Worm (Caenorhabditis elegans) whole organism, L1 larva: ENCODE measurements around the gene C07E3.9.

Source experiments
- C04F5.9 ChIP-seq: sonication (generic microtip); optimal IDR thresholded peaks from 2 replicates; lab custom pipeline; 2016; ENCODE audit warnings: missing genetic modification characterization, missing compliant biosample characterization
- aly-2 ChIP-seq: fragments of 150-350 bp; optimal IDR thresholded peaks from 2 replicates; lab custom pipeline; 2014; ENCODE audit warnings: missing biosample characterization, missing genetic modification characterization
- blmp-1 ChIP-seq: fragments of 150-350 bp; optimal IDR thresholded peaks from 2 replicates; lab custom pipeline; 2014; ENCODE audit warnings: missing biosample characterization, missing genetic modification characterization
- ceh-82 ChIP-seq, 3 experiments: fragments of 150-350 bp in 1 of 3; sonication (generic microtip) in 2 of 3; optimal IDR thresholded peaks; 2 replicates each; lab custom pipeline; 2014 to 2017; ENCODE audit warnings: missing biosample characterization in 3 of 3, missing genetic modification characterization in 3 of 3
- ceh-88 ChIP-seq: fragments of 200-800 bp; sonication (Bioruptor generic); IDR thresholded peaks from 2 replicates; pipeline ENCODE4 v1.3.6; 2022; ENCODE audit warnings: missing genetic modification characterization, missing compliant biosample characterization
- dpl-1 ChIP-seq, 3 experiments: fragments of 150-350 bp in 2 of 3; sonication (generic microtip) in 1 of 3; optimal IDR thresholded peaks; 2 replicates each; lab custom pipeline; 2014 to 2017; ENCODE audit warnings: missing biosample characterization in 3 of 3, missing genetic modification characterization in 3 of 3, missing genetic modification reagents in 3 of 3
- dsc-1 ChIP-seq: sonication (generic microtip); optimal IDR thresholded peaks from 2 replicates; lab custom pipeline; 2016; ENCODE audit warnings: mild to moderate bottlenecking, missing genetic modification characterization, missing compliant biosample characterization
- efl-1 ChIP-seq, 4 experiments: fragments of 150-350 bp; optimal IDR thresholded peaks in 3 of 4; peaks in 1 of 4; 1 replicate in 1 of 4; 2 replicates in 3 of 4; lab custom pipeline; 2014; ENCODE audit warnings: missing biosample characterization in 2 of 4, missing genetic modification characterization in 2 of 4, missing genetic modification reagents in 2 of 4
- efl-3 ChIP-seq: fragments of 200-800 bp; sonication (Bioruptor generic); optimal IDR thresholded peaks from 2 replicates; lab custom pipeline; 2018; ENCODE audit warnings: mild to moderate bottlenecking, missing genetic modification characterization, missing compliant biosample characterization
- egl-13 ChIP-seq: sonication (generic microtip); optimal IDR thresholded peaks from 2 replicates; lab custom pipeline; 2016; ENCODE audit warnings: missing genotype, missing genetic modification reagents, missing genetic modification characterization, missing compliant biosample characterization
- egl-27 ChIP-seq, 2 experiments: fragments of 150-350 bp in 1 of 2; sonication (generic microtip); optimal IDR thresholded peaks; 3 replicates each; lab custom pipeline; 2017 to 2018; ENCODE audit warnings: missing biosample characterization in 2 of 2, missing genetic modification characterization in 2 of 2, missing genetic modification reagents in 2 of 2
- elt-2 ChIP-seq: sonication (generic microtip); optimal IDR thresholded peaks from 2 replicates; lab custom pipeline; 2016; ENCODE audit warnings: missing genetic modification characterization, mild to moderate bottlenecking, inconsistent platforms, missing compliant biosample characterization, missing genetic modification reagents
- fkh-4 ChIP-seq: sonication (generic microtip); optimal IDR thresholded peaks from 2 replicates; lab custom pipeline; 2016; ENCODE audit warnings: missing compliant biosample characterization, missing genetic modification characterization, borderline replicate concordance
- fkh-8 ChIP-seq: sonication (generic microtip); optimal IDR thresholded peaks from 2 replicates; lab custom pipeline; 2016; ENCODE audit warnings: mild to moderate bottlenecking, missing genetic modification characterization, missing compliant biosample characterization
- fos-1 ChIP-seq: fragments of 150-350 bp; optimal IDR thresholded peaks from 2 replicates; lab custom pipeline; 2014; ENCODE audit warnings: missing biosample characterization, missing genetic modification characterization
- grh-1 ChIP-seq: fragments of 200-800 bp; sonication (Bioruptor generic); IDR thresholded peaks from 2 replicates; pipeline ENCODE4 v1.3.6; 2022; ENCODE audit warnings: missing genetic modification reagents, missing genetic modification characterization, missing compliant biosample characterization
- hlh-17 ChIP-seq: fragments of 200-800 bp; sonication (Bioruptor generic); optimal IDR thresholded peaks from 2 replicates; lab custom pipeline; 2018; ENCODE audit warnings: missing genetic modification characterization, mild to moderate bottlenecking, missing compliant biosample characterization, moderate library complexity, borderline replicate concordance
- irx-1 ChIP-seq: sonication (generic microtip); optimal IDR thresholded peaks from 2 replicates; lab custom pipeline; 2016; ENCODE audit warnings: missing genetic modification characterization, missing compliant biosample characterization
- isw-1 ChIP-seq: fragments of 200-800 bp; sonication (Bioruptor generic); IDR thresholded peaks from 2 replicates; pipeline ENCODE4 v1.3.6; 2022; ENCODE audit warnings: missing genetic modification characterization, missing compliant biosample characterization
- jun-1 ChIP-seq: fragments of 150-350 bp; optimal IDR thresholded peaks from 2 replicates; lab custom pipeline; 2014; ENCODE audit warnings: missing biosample characterization, missing genetic modification reagents, missing genetic modification characterization
- lin-13 ChIP-seq: fragments of 150-350 bp; optimal IDR thresholded peaks from 2 replicates; lab custom pipeline; 2014; ENCODE audit warnings: missing biosample characterization, missing genetic modification reagents, missing genetic modification characterization
- lin-14 ChIP-seq: fragments of 200-800 bp; sonication (Bioruptor generic); optimal IDR thresholded peaks from 2 replicates; lab custom pipeline; 2018; ENCODE audit warnings: mild to moderate bottlenecking, missing genetic modification characterization, moderate library complexity, missing compliant biosample characterization
- lin-35 ChIP-seq, 2 experiments: fragments of 150-350 bp; optimal IDR thresholded peaks; 2 replicates each; lab custom pipeline; 2014; ENCODE audit warnings: missing biosample characterization in 2 of 2, missing genetic modification characterization in 2 of 2, missing genetic modification reagents in 2 of 2
- lir-3 ChIP-seq: sonication (generic microtip); optimal IDR thresholded peaks from 2 replicates; lab custom pipeline; 2016; ENCODE audit warnings: mild to moderate bottlenecking, missing genetic modification characterization, moderate library complexity, missing compliant biosample characterization; ENCODE audit not compliant: poor library complexity
- lsy-2 ChIP-seq, 2 experiments: fragments of 150-350 bp; optimal IDR thresholded peaks; 2 replicates each; lab custom pipeline; 2014; ENCODE audit warnings: missing biosample characterization in 2 of 2, missing genetic modification characterization in 2 of 2
- mdl-1 ChIP-seq, 2 experiments: fragments of 150-350 bp; optimal IDR thresholded peaks; 2 replicates each; lab custom pipeline; 2014 to 2017; ENCODE audit warnings: missing biosample characterization in 2 of 2, missing genetic modification characterization in 2 of 2, inconsistent platforms in 1 of 2
- nhr-12 ChIP-seq: sonication (generic microtip); optimal IDR thresholded peaks from 2 replicates; lab custom pipeline; 2017; ENCODE audit warnings: missing biosample characterization, missing genetic modification characterization
- nhr-19 ChIP-seq: fragments of 200-800 bp; sonication (Bioruptor generic); conservative IDR thresholded peaks from 2 replicates; pipeline ENCODE4 v1.3.6; 2022; ENCODE audit warnings: missing genetic modification characterization, missing compliant biosample characterization
- nhr-20 ChIP-seq: sonication (generic microtip); optimal IDR thresholded peaks from 2 replicates; lab custom pipeline; 2016; ENCODE audit warnings: mild to moderate bottlenecking, missing genetic modification characterization, missing compliant biosample characterization
- nhr-237 ChIP-seq: fragments of 150-350 bp; optimal IDR thresholded peaks from 2 replicates; lab custom pipeline; 2014; ENCODE audit warnings: missing biosample characterization, missing genetic modification characterization
- nhr-28 ChIP-seq: fragments of 150-350 bp; optimal IDR thresholded peaks from 2 replicates; lab custom pipeline; 2014; ENCODE audit warnings: missing biosample characterization, missing genetic modification characterization
- nhr-47 ChIP-seq: sonication (generic microtip); optimal IDR thresholded peaks from 2 replicates; lab custom pipeline; 2016; ENCODE audit warnings: mild to moderate bottlenecking, missing genetic modification characterization, moderate library complexity, missing compliant biosample characterization
- nhr-71 ChIP-seq: sonication (generic microtip); optimal IDR thresholded peaks from 2 replicates; lab custom pipeline; 2016; ENCODE audit warnings: mild to moderate bottlenecking, missing genetic modification characterization, moderate library complexity, missing compliant biosample characterization
- nhr-77 ChIP-seq: fragments of 150-350 bp; optimal IDR thresholded peaks from 2 replicates; lab custom pipeline; 2014; ENCODE audit warnings: missing biosample characterization, missing genetic modification characterization
- nhr-85 ChIP-seq: sonication (generic microtip); peaks from one replicate; lab custom pipeline; 2016; ENCODE audit warnings: missing genetic modification characterization, inconsistent platforms, missing compliant biosample characterization
- nhr-90 ChIP-seq: sonication (generic microtip); optimal IDR thresholded peaks from 2 replicates; lab custom pipeline; 2016; ENCODE audit warnings: mild to moderate bottlenecking, missing genetic modification characterization, missing compliant biosample characterization; ENCODE audit not compliant: poor library complexity
- pqm-1 ChIP-seq: sonication (generic microtip); optimal IDR thresholded peaks from 3 replicates; lab custom pipeline; 2017; ENCODE audit warnings: missing biosample characterization, missing genetic modification characterization
- rnt-1 ChIP-seq: sonication (generic microtip); optimal IDR thresholded peaks from 2 replicates; lab custom pipeline; 2016; ENCODE audit warnings: mild to moderate bottlenecking, missing genetic modification characterization, moderate library complexity, missing compliant biosample characterization
- skn-1 ChIP-seq: fragments of 150-350 bp; optimal IDR thresholded peaks from 2 replicates; lab custom pipeline; 2014; ENCODE audit warnings: missing biosample characterization, missing genetic modification characterization
- snpc-4 ChIP-seq: fragments of 150-350 bp; optimal IDR thresholded peaks from 2 replicates; lab custom pipeline; 2014; ENCODE audit warnings: missing biosample characterization, missing genetic modification characterization
- snu-23 ChIP-seq: sonication (generic microtip); optimal IDR thresholded peaks from 2 replicates; lab custom pipeline; 2016; ENCODE audit warnings: missing genetic modification characterization, missing compliant biosample characterization
- swsn-7 ChIP-seq: sonication (generic microtip); optimal IDR thresholded peaks from 2 replicates; lab custom pipeline; 2016; ENCODE audit warnings: missing genetic modification characterization, missing compliant biosample characterization
- unc-130 ChIP-seq: fragments of 150-350 bp; optimal IDR thresholded peaks from 2 replicates; lab custom pipeline; 2017; ENCODE audit warnings: missing biosample characterization, missing genetic modification characterization, inconsistent platforms
- unc-98 ChIP-seq: fragments of 200-800 bp; sonication (Bioruptor generic); IDR thresholded peaks from 2 replicates; pipeline ENCODE4 v1.3.6; 2022; ENCODE audit warnings: missing genetic modification characterization, missing compliant biosample characterization
- xbp-1 ChIP-seq: sonication (generic microtip); optimal IDR thresholded peaks from 2 replicates; lab custom pipeline; 2016; ENCODE audit warnings: missing genetic modification characterization, missing compliant biosample characterization
- zag-1 ChIP-seq: fragments of 150-350 bp; optimal IDR thresholded peaks from 2 replicates; lab custom pipeline; 2014; ENCODE audit warnings: missing biosample characterization, missing genetic modification characterization
- ztf-11 ChIP-seq, 2 experiments: sonication (generic microtip); optimal IDR thresholded peaks; 2 replicates each; lab custom pipeline; 2016 to 2017; ENCODE audit warnings: missing genetic modification characterization in 2 of 2, missing biosample characterization in 1 of 2, missing compliant biosample characterization in 1 of 2

Gene C07E3.9

DNA sequence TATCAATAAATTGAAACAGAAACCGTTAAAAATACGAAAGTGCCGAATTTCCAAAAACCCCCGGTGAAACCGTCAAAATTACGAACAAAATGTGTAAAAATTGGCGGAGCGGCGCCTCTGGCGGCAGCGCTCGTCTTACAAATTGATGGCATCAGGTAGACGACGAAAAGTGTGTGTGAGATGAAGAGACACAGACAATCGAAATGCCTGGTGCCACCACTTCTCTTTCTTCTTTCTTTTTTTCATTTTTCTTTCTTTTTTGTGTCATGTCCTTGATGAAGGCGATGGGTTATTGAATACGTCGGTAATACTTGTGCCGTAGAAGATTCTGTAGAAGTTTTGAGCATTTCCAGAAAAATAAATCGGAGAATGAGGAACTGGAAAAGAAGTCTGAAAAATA is 27.3 kb downstream of the C07E3.9 start (continued):
- no peak for TF ChIP-seq swsn-7
- peak; percentile 33 for TF ChIP-seq rnt-1 (tag; lab: Kevin White, UChicago)
- peak; percentile 78 for TF ChIP-seq blmp-1 (tag; lab: Kevin White, UChicago)

DNA sequence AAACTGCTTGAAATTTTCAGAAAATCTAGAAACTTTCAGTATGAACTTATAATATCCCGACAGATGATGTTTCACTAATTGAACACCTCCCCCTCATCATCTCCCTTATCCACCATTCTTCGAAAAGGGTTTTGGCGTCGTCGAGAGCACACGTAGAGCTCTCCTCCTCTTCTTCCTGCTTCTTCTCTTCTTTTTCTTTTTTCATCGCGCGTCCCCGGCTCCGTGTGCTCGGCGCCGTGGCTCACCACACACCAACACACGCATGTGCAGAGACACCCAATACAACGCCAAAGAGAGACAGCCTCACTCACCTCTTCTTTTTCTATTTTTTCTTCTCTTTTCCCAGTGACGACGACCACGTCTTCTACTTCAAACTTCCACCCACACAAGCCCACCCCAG is 29.0 kb downstream of the C07E3.9 start:
- TF ChIP-seq nhr-85 (tag; lab: Kevin White, UChicago) (peak; percentile 13), nhr-47 (tag; lab: Kevin White, UChicago) (peak; percentile 16), dsc-1 (tag; lab: Kevin White, UChicago) (peak; percentile 51), lin-14 (GFP tag; lab: Kevin White, UChicago) (peak; percentile 43), swsn-7 (peak; percentile 0), nhr-237 (tag; lab: Kevin White, UChicago) (no peak), C04F5.9 (tag; lab: Kevin White, UChicago) (no peak), egl-13 (tag; lab: Kevin White, UChicago) (peak; percentile 30), fkh-8 (tag; lab: Kevin White, UChicago) (peak; percentile 80), nhr-71 (peak; percentile 24)
- TF ChIP-seq, all 84 proteins: peak for 8

DNA sequence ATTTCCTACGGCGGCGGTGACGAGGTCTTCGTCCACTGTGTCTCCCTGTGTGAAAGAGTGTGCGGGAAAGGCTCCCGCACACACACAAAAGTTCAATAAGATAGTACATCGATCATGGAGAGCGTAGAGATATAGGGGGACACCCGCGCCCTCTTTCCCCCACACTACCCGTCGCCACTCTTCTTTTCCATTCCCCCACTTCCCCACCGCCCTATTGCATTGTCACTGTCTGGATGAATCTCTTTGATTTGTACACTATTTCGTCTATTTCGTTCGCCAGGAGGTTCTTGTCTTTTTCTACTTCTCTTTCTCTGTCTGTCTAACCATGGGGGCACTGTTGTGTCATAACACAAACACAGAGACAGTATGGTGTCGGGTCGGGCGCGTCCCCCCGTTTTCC is 31.7 kb downstream of the C07E3.9 start:
- TF ChIP-seq nhr-77 (tag; lab: Kevin White, UChicago), result peak; percentile 27
- TF ChIP-seq nhr-85 (tag; lab: Kevin White, UChicago), result peak; percentile 97
- TF ChIP-seq hlh-17 (GFP tag; lab: Kevin White, UChicago), result no peak
- TF ChIP-seq unc-98 (GFP tag; lab: Robert Waterston, UW), result no peak
- no peak for TF ChIP-seq unc-130 (tag; lab: Kevin White, UChicago)
- TF ChIP-seq ceh-88 (GFP tag; lab: Robert Waterston, UW), result no peak
- TF ChIP-seq grh-1 (GFP tag; lab: Robert Waterston, UW), result peak; percentile 40; the same call in 1 of the 2 replicates
- TF ChIP-seq elt-2 (tag; lab: Kevin White, UChicago), result peak; percentile 51
- peak; percentile 62 for TF ChIP-seq nhr-20
- peak; percentile 15 to 27 (median 27) for TF ChIP-seq dpl-1 (GFP tag; optimal IDR thresholded peaks at IDR 0.05; lab: Kevin White, UChicago)
- TF ChIP-seq fos-1, result peak; percentile 21
- no peak for TF ChIP-seq jun-1 (tag; lab: Kevin White, UChicago)
- TF ChIP-seq irx-1 (tag; lab: Kevin White, UChicago), result peak; percentile 22
- peak; percentile 13 for TF ChIP-seq lir-3 (tag; lab: Kevin White, UChicago)
- TF ChIP-seq blmp-1 (tag; lab: Kevin White, UChicago), result peak; percentile 72
- TF ChIP-seq rnt-1 (tag; lab: Kevin White, UChicago), result peak; percentile 60
- peak; percentile 64 for TF ChIP-seq nhr-71
- peak; percentile 54 to 59 for TF ChIP-seq lin-35 (GFP tag; optimal IDR thresholded peaks at IDR 0.05; lab: Kevin White, UChicago)
- no peak for TF ChIP-seq isw-1 (GFP tag; lab: Robert Waterston, UW)
- TF ChIP-seq mdl-1 (tag; optimal IDR thresholded peaks at IDR 0.05; lab: Kevin White, UChicago), result peak in 1 of 2 experiments; percentile 62
- no peak for TF ChIP-seq nhr-12 (tag; lab: Kevin White, UChicago)
- TF ChIP-seq skn-1 (tag; lab: Kevin White, UChicago), result no peak
- no peak for TF ChIP-seq pqm-1 (tag; lab: Kevin White, UChicago)
- peak; percentile 37 for TF ChIP-seq xbp-1 (tag; lab: Kevin White, UChicago)
- TF ChIP-seq egl-27 (tag; optimal IDR thresholded peaks at IDR 0.05; lab: Kevin White, UChicago), result peak in 1 of 2 experiments; percentile 39
- TF ChIP-seq nhr-47 (tag; lab: Kevin White, UChicago), result peak; percentile 53
- peak; percentile 11 for TF ChIP-seq snpc-4 (tag; lab: Kevin White, UChicago)
- TF ChIP-seq lin-14 (GFP tag; lab: Kevin White, UChicago), result peak; percentile 91
- peak in 2 of 3 experiments; percentile 30 to 49 for TF ChIP-seq ceh-82 (tag; optimal IDR thresholded peaks at IDR 0.05; lab: Kevin White, UChicago)
- TF ChIP-seq nhr-28, result no peak
- TF ChIP-seq ztf-11 (tag; optimal IDR thresholded peaks at IDR 0.05; lab: Kevin White, UChicago), result peak in 1 of 2 experiments; percentile 50
- peak; percentile 66 for TF ChIP-seq nhr-19 (GFP tag; lab: Robert Waterston, UW)
- no peak for TF ChIP-seq fkh-4
- peak; percentile 98 for TF ChIP-seq efl-3
- peak; percentile 69 for TF ChIP-seq nhr-90 (tag; lab: Kevin White, UChicago)
- peak; percentile 11 to 65 for TF ChIP-seq lsy-2 (tag; optimal IDR thresholded peaks at IDR 0.05; lab: Kevin White, UChicago)
- TF ChIP-seq snu-23 (GFP tag; lab: Kevin White, UChicago), result peak; percentile 70
- no peak for TF ChIP-seq zag-1
- peak; percentile 37 to 41 for TF ChIP-seq efl-1 (optimal IDR thresholded peaks at IDR 0.05; lab: Kevin White, UChicago)
- peak; percentile 9 to 95 for TF ChIP-seq efl-1 (GFP tag; optimal IDR thresholded peaks at IDR 0.05 in 1 of 2; lab: Kevin White, UChicago)
- peak; percentile 20 for TF ChIP-seq lin-13 (GFP tag; lab: Kevin White, UChicago)
- no peak for TF ChIP-seq aly-2
